Worm (Caenorhabditis elegans) whole organism, late embryonic: ENCODE results near the gene mogs-1.

ENCODE experiments used
- K02D7.2 ChIP-seq: sonication (generic microtip); optimal IDR thresholded peaks from 2 replicates; lab custom pipeline; 2017; ENCODE audit warnings: mild to moderate bottlenecking, missing genetic modification characterization, missing compliant biosample characterization
- K09A11.1 ChIP-seq: sonication (generic microtip); optimal IDR thresholded peaks from 2 replicates; lab custom pipeline; 2017; ENCODE audit warnings: antibody characterized with exemption, mild to moderate bottlenecking, missing genetic modification characterization, missing compliant biosample characterization; ENCODE audit not compliant: insufficient read depth
- ceh-18 ChIP-seq: sonication (generic microtip); optimal IDR thresholded peaks from 2 replicates; lab custom pipeline; 2016; ENCODE audit warnings: missing genetic modification characterization, missing compliant biosample characterization
- hlh-13 ChIP-seq: fragments of 200-800 bp; sonication (Bioruptor generic); optimal IDR thresholded peaks from 2 replicates; lab custom pipeline; 2018; ENCODE audit warnings: mild to moderate bottlenecking, missing genetic modification characterization, missing compliant biosample characterization
- zip-5 ChIP-seq: sonication (generic microtip); optimal IDR thresholded peaks from 2 replicates; lab custom pipeline; 2016; ENCODE audit warnings: missing genetic modification characterization, missing compliant biosample characterization

mogs-1 gene

DNA sequence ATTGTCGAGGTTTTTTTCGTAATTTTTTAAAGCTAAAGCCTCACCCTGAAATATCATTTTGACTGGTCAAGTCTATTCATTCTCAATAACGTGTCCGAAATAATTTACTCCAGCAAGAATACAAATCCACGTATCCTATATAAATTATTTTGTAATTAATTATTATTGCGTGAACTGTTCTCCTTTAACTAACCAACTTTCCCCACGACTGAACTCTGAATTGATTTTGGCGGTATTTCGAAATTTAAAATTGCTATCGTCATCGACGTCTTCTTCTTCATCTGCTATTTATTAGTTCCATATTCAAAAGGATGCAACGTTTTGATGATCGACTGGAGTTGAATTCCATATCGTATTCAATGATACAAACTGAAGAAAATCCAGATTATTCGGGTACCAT, 55.4 kb downstream of the mogs-1 start, which contains the start of the genes aqp-3 and Y69E1A.8:
aqp-3 (minus strand) TSS at position 101 of the 400 bp plus-strand sequence.
Y69E1A.8 (plus strand) TSS at position 246 of the 400 bp plus-strand sequence.
- TF ChIP-seq K02D7.2 (no peak), zip-5 (tag; lab: Kevin White, UChicago) (no peak), ceh-18 (tag; lab: Kevin White, UChicago) (no peak), K09A11.1 (tag; lab: Kevin White, UChicago) (no peak), hlh-13 (GFP tag; lab: Kevin White, UChicago) (no peak)
